Worm (Caenorhabditis elegans) whole organism, mixed stage, embryonic: Measurements from ENCODE around the gene zzz-1.

ENCODE experiments used
- cnd-1 ChIP-seq: fragments of 200-800 bp; sonication (Bioruptor generic); optimal IDR thresholded peaks from 2 replicates; lab custom pipeline; 2018; ENCODE audit warnings: mild to moderate bottlenecking, missing genetic modification characterization, missing compliant biosample characterization
- drap-1 ChIP-seq: fragments of 200-800 bp; sonication (Bioruptor generic); optimal IDR thresholded peaks from 3 replicates; lab custom pipeline; 2018; ENCODE audit warnings: mild to moderate bottlenecking, missing genetic modification characterization, missing compliant biosample characterization
- lsy-2 ChIP-seq: fragments of 150-350 bp; optimal IDR thresholded peaks from 2 replicates; lab custom pipeline; 2014; ENCODE audit warnings: missing biosample characterization, missing genetic modification characterization
- nhr-237 ChIP-seq: fragments of 150-350 bp; optimal IDR thresholded peaks from 2 replicates; lab custom pipeline; 2014; ENCODE audit warnings: missing biosample characterization, missing genetic modification characterization
- tbx-8 ChIP-seq: fragments of 200-800 bp; sonication (Bioruptor generic); optimal IDR thresholded peaks from 2 replicates; lab custom pipeline; 2018; ENCODE audit warnings: mild to moderate bottlenecking, missing genetic modification characterization, moderate library complexity, missing compliant biosample characterization
- unc-120 ChIP-seq: sonication (generic microtip); optimal IDR thresholded peaks from 2 replicates; lab custom pipeline; 2017; ENCODE audit warnings: missing genetic modification characterization, missing compliant biosample characterization; ENCODE audit not compliant: poor library complexity, severe bottlenecking

DNA sequence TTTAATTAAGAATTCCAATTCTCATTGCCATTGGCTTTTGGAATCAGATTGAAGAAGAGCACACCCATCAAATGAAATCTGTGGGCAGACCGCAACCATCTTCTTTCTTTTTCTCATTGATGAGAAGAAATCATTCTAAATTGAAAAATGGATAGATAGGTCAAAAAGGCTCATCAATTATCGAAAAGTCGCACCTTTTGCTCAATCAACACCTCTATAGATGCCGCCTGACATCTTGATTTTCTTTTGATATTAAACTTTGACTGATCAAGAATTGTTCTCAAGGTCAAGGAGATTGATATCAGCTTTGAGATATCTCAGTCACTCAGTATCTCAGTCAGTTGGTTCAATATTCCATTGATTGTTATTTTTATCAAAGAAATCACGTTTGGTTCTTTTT lies 988 bp upstream of the zzz-1 start:
- TF ChIP-seq tbx-8 (GFP tag; lab: Kevin White, UChicago) (no peak), lsy-2 (tag; lab: Kevin White, UChicago) (no peak), nhr-237 (tag; lab: Kevin White, UChicago) (no peak), unc-120 (no peak), cnd-1 (tag; lab: Kevin White, UChicago) (no peak), drap-1 (GFP tag; lab: Kevin White, UChicago) (no peak)
